Worm (Caenorhabditis elegans): ENCODE data around the gene svop-1.

ce11 chrIII:8867922-8868655 lies 17.2 kb downstream of the svop-1 start:
- TF ChIP-seq ama-1 (optimal IDR thresholded peaks at IDR 0.05) (no peak), flt-1 (GFP tag; IDR thresholded peaks at IDR 0.05) (no peak), ceh-36 (tag; optimal IDR thresholded peaks at IDR 0.05) (no peak), tbx-37 (GFP tag; conservative IDR thresholded peaks at IDR 0.05) (no peak), scrt-1 (GFP tag; IDR thresholded peaks at IDR 0.05) (no peak), hnd-1 (tag; optimal IDR thresholded peaks at IDR 0.05) (no peak), hmg-4 (GFP tag; optimal IDR thresholded peaks at IDR 0.05) (no peak), ets-7 (tag; optimal IDR thresholded peaks at IDR 0.05) (no peak), F13C5.2 (tag; optimal IDR thresholded peaks at IDR 0.05) (no peak), sea-1 (GFP tag; conservative IDR thresholded peaks at IDR 0.05) (no peak), pes-1 (GFP tag; IDR thresholded peaks at IDR 0.05) (no peak), ceh-13 (GFP tag; optimal IDR thresholded peaks at IDR 0.05) (no peak)
